Worm (Caenorhabditis elegans): ENCODE measurements around the gene math-5.

The math-5 gene

ce11 chrII:1844552-1844951 is 38.1 kb downstream of the math-5 start:
- TF ChIP-seq nfya-1 (tag; optimal IDR thresholded peaks at IDR 0.05): peak; percentile 78
- TF ChIP-seq pha-4 (tag; optimal IDR thresholded peaks at IDR 0.05): no peak
- TF ChIP-seq gmeb-2 (tag; optimal IDR thresholded peaks at IDR 0.05): no peak
- TF ChIP-seq lin-11 (tag; optimal IDR thresholded peaks at IDR 0.05): no peak
- TF ChIP-seq ceh-45 (GFP tag; IDR thresholded peaks at IDR 0.05): no peak

- no peak for TF ChIP-seq lin-11 (tag; optimal IDR thresholded peaks at IDR 0.05)
- TF ChIP-seq hlh-15 (tag; optimal IDR thresholded peaks at IDR 0.05): no peak
- no peak for TF ChIP-seq ceh-34 (tag; optimal IDR thresholded peaks at IDR 0.05)
- no peak for TF ChIP-seq ceh-2 (tag; optimal IDR thresholded peaks at IDR 0.05)
- no peak for TF ChIP-seq unc-42 (tag; optimal IDR thresholded peaks at IDR 0.05)
- TF ChIP-seq elt-2 (tag; optimal IDR thresholded peaks at IDR 0.05): peak; percentile 67
Observed at ce11 chrII:1842894-1843293, 39.7 kb downstream of the math-5 start, which contains the start of the genes C52E2.5 and C52E2.4. TSS of gene C52E2.5 (minus strand) at chrII:1842936. TSS of gene C52E2.4 (plus strand) at chrII:1843145.

ce11 chrII:1836204-1836603 is 46.4 kb downstream of the math-5 start, which contains the start of gene T08E11.1:
TSS of gene T08E11.1 (plus strand) at chrII:1836504.
- no peak for TF ChIP-seq ref-2 (tag; optimal IDR thresholded peaks at IDR 0.05)
- no peak for TF ChIP-seq pros-1 (tag; optimal IDR thresholded peaks at IDR 0.05)
- no peak for TF ChIP-seq C38D4.7 (GFP tag; optimal IDR thresholded peaks at IDR 0.05)

- no peak for TF ChIP-seq pqm-1 (tag; optimal IDR thresholded peaks at IDR 0.05)
- TF ChIP-seq ceh-48 (tag; optimal IDR thresholded peaks at IDR 0.05): no peak
- TF ChIP-seq hlh-6 (tag; optimal IDR thresholded peaks at IDR 0.05): no peak
- no peak for TF ChIP-seq elt-2 (tag; optimal IDR thresholded peaks at IDR 0.05)
- TF ChIP-seq ahr-1 (tag; optimal IDR thresholded peaks at IDR 0.05): no peak
- TF ChIP-seq hlh-15 (tag; optimal IDR thresholded peaks at IDR 0.05): no peak
- no peak for TF ChIP-seq tbx-2 (tag; optimal IDR thresholded peaks at IDR 0.05)
- no peak for TF ChIP-seq K02D7.2 (tag; optimal IDR thresholded peaks at IDR 0.05)
Observed at ce11 chrII:1831883-1832388, 50.7 kb downstream of the math-5 start, which contains the start of gene math-39. TSS of gene math-39 (plus strand) at chrII:1832338.

All from whole organism, late embryonic.